In genomic region chrX:2030871-2031270, ce11 we compare ENCODE assay signal across 2 worm cellular contexts.
TF ChIP-seq lines count a peak whose summit lies in the region.

No protein-coding gene starts in this region.

TF ChIP-seq in whole organism, L3 larva, 47 proteins besides CTCF, POLR2A, EP300 and RAD21:
- TF ChIP-seq unc-39 (tag; optimal IDR thresholded peaks at IDR 0.05; lab: Kevin White, UChicago) (no peak), pqm-1 (tag; optimal IDR thresholded peaks at IDR 0.05; lab: Kevin White, UChicago) (peak; percentile 42), egl-5 (tag; optimal IDR thresholded peaks at IDR 0.05; lab: Kevin White, UChicago) (no peak), ztf-4 (tag; optimal IDR thresholded peaks at IDR 0.05; lab: Kevin White, UChicago) (no peak), nhr-28 (tag; optimal IDR thresholded peaks at IDR 0.05; lab: Kevin White, UChicago) (no peak), ztf-11 (tag; optimal IDR thresholded peaks at IDR 0.05; lab: Kevin White, UChicago) (no peak), pha-4 (tag; optimal IDR thresholded peaks at IDR 0.05; lab: Kevin White, UChicago) (peak; percentile 51), ceh-82 (tag; optimal IDR thresholded peaks at IDR 0.05; lab: Kevin White, UChicago) (no peak), aly-2 (tag; optimal IDR thresholded peaks at IDR 0.05; lab: Kevin White, UChicago) (no peak), nhr-12 (tag; optimal IDR thresholded peaks at IDR 0.05; lab: Kevin White, UChicago) (no peak), elt-2 (tag; optimal IDR thresholded peaks at IDR 0.05; lab: Kevin White, UChicago) (peak; percentile 29), ceh-9 (tag; optimal IDR thresholded peaks at IDR 0.05; lab: Kevin White, UChicago) (no peak), nhr-23 (tag; optimal IDR thresholded peaks at IDR 0.05; lab: Kevin White, UChicago) (no peak)

TF ChIP-seq in whole organism, L4 larva, 104 proteins besides CTCF, POLR2A, EP300 and RAD21:
- TF ChIP-seq zfp-2 (tag; optimal IDR thresholded peaks at IDR 0.05; lab: Kevin White, UChicago) (no peak), php-3 (GFP tag; IDR thresholded peaks at IDR 0.05; lab: Robert Waterston, UW) (0 out of 2 replicates have a peak, but pooled peaks have one; percentile 12), aly-2 (tag; optimal IDR thresholded peaks at IDR 0.05; lab: Kevin White, UChicago) (no peak), zag-1 (tag; optimal IDR thresholded peaks at IDR 0.05; lab: Kevin White, UChicago) (no peak), Y75B8A.6 (GFP tag; IDR thresholded peaks at IDR 0.05; lab: Robert Waterston, UW) (no peak), unc-130 (GFP tag; optimal IDR thresholded peaks at IDR 0.05; lab: Kevin White, UChicago) (no peak), daf-16 (GFP tag; optimal IDR thresholded peaks at IDR 0.05; lab: Kevin White, UChicago) (no peak), daf-16 (tag; optimal IDR thresholded peaks at IDR 0.05; lab: Kevin White, UChicago) (peak; percentile 93), pha-4 (GFP tag; IDR thresholded peaks at IDR 0.05; lab: Robert Waterston, UW) (no peak), pha-4 (tag; optimal IDR thresholded peaks at IDR 0.05; lab: Kevin White, UChicago) (no peak), aha-1 (tag; lab: Kevin White, UChicago) (peak; percentile 34)

Comparison
In these comparisons a context has a peak if more than half of its experiments do, and no peak if none do; other contexts are left out.
1. Of the 28 proteins assayed by ChIP-seq in both whole organism, L4 larva and whole organism, L3 larva: peak only in whole organism, L4 larva: none; only in whole organism, L3 larva: pha-4 and pqm-1; in both: none; in neither: 26.